Fruit fly (Drosophila melanogaster) whole organism, prepupa: ENCODE results near the gene Dpy-30L2.
A peak's percentile ranks its signal among the peaks of the same experiment; 100 is the strongest.

Source experiments
- Blimp-1 ChIP-seq: fragments of 200-800 bp; sonication (Bioruptor generic); optimal IDR thresholded peaks from 3 replicates; lab custom pipeline; 2017; ENCODE audit warnings: missing biosample characterization, missing genetic modification characterization, mild to moderate bottlenecking, moderate library complexity, missing genetic modification reagents
- CG11294 ChIP-seq: fragments of 200-800 bp; sonication (Bioruptor generic); IDR thresholded peaks from 2 replicates; pipeline ENCODE4 v1.3.6; 2022; ENCODE audit warnings: missing biosample characterization, missing genetic modification characterization
- CG11902 ChIP-seq: fragments of 200-800 bp; sonication (Bioruptor generic); optimal IDR thresholded peaks from 3 replicates; lab custom pipeline; 2016; ENCODE audit warnings: missing biosample characterization, missing genetic modification characterization
- CG15336 ChIP-seq: fragments of 200-800 bp; sonication (Bioruptor generic); IDR thresholded peaks from 2 replicates; pipeline ENCODE4 v1.3.6; 2022; ENCODE audit warnings: missing biosample characterization, missing genetic modification characterization
- CG1621 ChIP-seq: fragments of 200-800 bp; sonication (Bioruptor generic); optimal IDR thresholded peaks from 3 replicates; lab custom pipeline; 2018; ENCODE audit warnings: missing biosample characterization, mild to moderate bottlenecking, missing genetic modification characterization
- CG3032 ChIP-seq: fragments of 200-800 bp; optimal IDR thresholded peaks from 2 replicates; lab custom pipeline; 2019; ENCODE audit warnings: missing biosample characterization, mild to moderate bottlenecking, missing genetic modification characterization, moderate library complexity
- CG32006 ChIP-seq: fragments of 200-800 bp; sonication (Bioruptor generic); optimal IDR thresholded peaks from 3 replicates; lab custom pipeline; 2017; ENCODE audit warnings: missing biosample characterization, mild to moderate bottlenecking, missing genetic modification characterization
- CG34406 ChIP-seq: fragments of 200-800 bp; sonication (Bioruptor generic); optimal IDR thresholded peaks from 3 replicates; lab custom pipeline; 2016; ENCODE audit warnings: missing biosample characterization, missing genetic modification characterization
- CG3919 ChIP-seq: fragments of 200-800 bp; sonication (Bioruptor generic); optimal IDR thresholded peaks from 3 replicates; lab custom pipeline; 2016; ENCODE audit warnings: missing biosample characterization, missing genetic modification characterization
- CG4318 ChIP-seq: fragments of 200-800 bp; sonication (Bioruptor generic); optimal IDR thresholded peaks from 3 replicates; lab custom pipeline; 2017; ENCODE audit warnings: missing biosample characterization, mild to moderate bottlenecking, missing genetic modification characterization
- CG6808 ChIP-seq: fragments of 200-800 bp; sonication (Bioruptor generic); optimal IDR thresholded peaks from 3 replicates; lab custom pipeline; 2017; ENCODE audit warnings: missing biosample characterization, missing genetic modification characterization, mild to moderate bottlenecking, moderate library complexity, missing genetic modification reagents
- CG7368 ChIP-seq: fragments of 200-800 bp; sonication (Bioruptor generic); optimal IDR thresholded peaks from 3 replicates; lab custom pipeline; 2016; ENCODE audit warnings: missing biosample characterization, missing genetic modification characterization
- CG8119 ChIP-seq: fragments of 200-800 bp; sonication (Bioruptor generic); IDR thresholded peaks from 3 replicates; pipeline ENCODE4 v1.3.6; 2022; ENCODE audit warnings: missing biosample characterization, missing genetic modification characterization
- CG8319 ChIP-seq: fragments of 200-800 bp; sonication (Bioruptor generic); optimal IDR thresholded peaks from 3 replicates; lab custom pipeline; 2016; ENCODE audit warnings: missing biosample characterization, missing genetic modification characterization
- CG8632 ChIP-seq: fragments of 200-800 bp; sonication (Bioruptor generic); optimal IDR thresholded peaks from 3 replicates; lab custom pipeline; 2016; ENCODE audit warnings: missing biosample characterization, missing genetic modification characterization
- CG9139 ChIP-seq: fragments of 200-800 bp; sonication (Bioruptor generic); optimal IDR thresholded peaks from 3 replicates; lab custom pipeline; 2017; ENCODE audit warnings: missing biosample characterization, mild to moderate bottlenecking, missing genetic modification characterization
- Eip75B ChIP-seq: fragments of 200-800 bp; sonication (Bioruptor generic); optimal IDR thresholded peaks from 3 replicates; lab custom pipeline; 2016; ENCODE audit warnings: missing biosample characterization, missing genetic modification characterization
- Eip78C ChIP-seq: fragments of 200-800 bp; sonication (Bioruptor generic); peaks from one replicate; lab custom pipeline; 2016; ENCODE audit warnings: missing biosample characterization, missing genetic modification characterization
- Ets21C ChIP-seq: fragments of 200-800 bp; sonication (Bioruptor generic); optimal IDR thresholded peaks from 3 replicates; lab custom pipeline; 2016; ENCODE audit warnings: missing biosample characterization, missing genetic modification characterization
- Ets96B ChIP-seq: fragments of 200-800 bp; optimal IDR thresholded peaks from 2 replicates; lab custom pipeline; 2019; ENCODE audit warnings: missing biosample characterization, mild to moderate bottlenecking, missing genetic modification characterization, moderate library complexity
- Gug ChIP-seq: fragments of 200-800 bp; sonication (Bioruptor generic); IDR thresholded peaks from 2 replicates; pipeline ENCODE4 v1.3.6; 2022; ENCODE audit warnings: missing biosample characterization, missing genetic modification characterization
- Hr38 ChIP-seq: sonication (Bioruptor generic); optimal IDR thresholded peaks from 2 replicates; lab custom pipeline; 2016; ENCODE audit warnings: missing biosample characterization, missing genetic modification characterization
- Hr39 ChIP-seq: fragments of 200-800 bp; sonication (Bioruptor generic); optimal IDR thresholded peaks from 2 replicates; lab custom pipeline; 2016; ENCODE audit warnings: missing biosample characterization, missing genetic modification characterization
- Hr4 ChIP-seq: fragments of 200-800 bp; sonication (Bioruptor generic); optimal IDR thresholded peaks from 3 replicates; lab custom pipeline; 2016; ENCODE audit warnings: missing biosample characterization, missing genetic modification characterization
- Lpt ChIP-seq: fragments of 200-800 bp; sonication (Bioruptor generic); optimal IDR thresholded peaks from 3 replicates; lab custom pipeline; 2016; ENCODE audit warnings: missing biosample characterization, missing genetic modification characterization
- Met ChIP-seq: fragments of 200-800 bp; sonication (Bioruptor generic); optimal IDR thresholded peaks from 3 replicates; lab custom pipeline; 2016; ENCODE audit warnings: missing biosample characterization, missing genetic modification characterization
- OdsH ChIP-seq: fragments of 200-800 bp; sonication (Bioruptor generic); optimal IDR thresholded peaks from 3 replicates; lab custom pipeline; 2016; ENCODE audit warnings: missing biosample characterization, missing genetic modification characterization
- Smox ChIP-seq: fragments of 200-800 bp; sonication (Bioruptor generic); optimal IDR thresholded peaks from 3 replicates; lab custom pipeline; 2016; ENCODE audit warnings: missing biosample characterization, missing genetic modification characterization
- Sox102F ChIP-seq: fragments of 200-800 bp; sonication (Bioruptor generic); optimal IDR thresholded peaks from 2 replicates; lab custom pipeline; 2016; ENCODE audit warnings: missing biosample characterization, mild to moderate bottlenecking, missing genetic modification characterization
- Sox14 ChIP-seq: fragments of 200-800 bp; sonication (Bioruptor generic); optimal IDR thresholded peaks from 3 replicates; lab custom pipeline; 2016; ENCODE audit warnings: missing biosample characterization, missing genetic modification characterization
- acj6 ChIP-seq: fragments of 200-800 bp; sonication (Bioruptor generic); optimal IDR thresholded peaks from 3 replicates; lab custom pipeline; 2016; ENCODE audit warnings: missing biosample characterization, missing genetic modification characterization
- cyc ChIP-seq: fragments of 200-800 bp; sonication (Bioruptor generic); optimal IDR thresholded peaks from 3 replicates; lab custom pipeline; 2016; ENCODE audit warnings: missing biosample characterization, missing genetic modification characterization
- dac ChIP-seq: fragments of 200-800 bp; sonication (Bioruptor generic); optimal IDR thresholded peaks from 2 replicates; lab custom pipeline; 2017; ENCODE audit warnings: missing biosample characterization, mild to moderate bottlenecking, missing genetic modification characterization
- eg ChIP-seq: fragments of 200-800 bp; sonication (Bioruptor generic); IDR thresholded peaks from 3 replicates; pipeline ENCODE4 v1.3.6; 2022; ENCODE audit warnings: missing biosample characterization, missing genetic modification characterization
- esn ChIP-seq: fragments of 200-800 bp; sonication (Bioruptor generic); optimal IDR thresholded peaks from 2 replicates; lab custom pipeline; 2016; ENCODE audit warnings: missing biosample characterization, mild to moderate bottlenecking, missing genetic modification characterization, moderate library complexity
- fd59A ChIP-seq: fragments of 200-800 bp; sonication (Bioruptor generic); optimal IDR thresholded peaks from 2 replicates; lab custom pipeline; 2017; ENCODE audit warnings: missing biosample characterization, mild to moderate bottlenecking, missing genetic modification characterization, missing genetic modification reagents
- salr ChIP-seq, 2 experiments: fragments of 200-800 bp; sonication (Bioruptor generic); optimal IDR thresholded peaks; 3 replicates each; lab custom pipeline; 2016 to 2018; ENCODE audit warnings: missing biosample characterization in 2 of 2, missing genetic modification characterization in 2 of 2, mild to moderate bottlenecking in 1 of 2
- spab ChIP-seq: fragments of 200-800 bp; sonication (Bioruptor generic); optimal IDR thresholded peaks from 2 replicates; lab custom pipeline; 2017; ENCODE audit warnings: missing biosample characterization, mild to moderate bottlenecking, missing genetic modification characterization, missing genetic modification reagents
- svp ChIP-seq: fragments of 200-800 bp; sonication (Bioruptor generic); peaks from one replicate; lab custom pipeline; 2016; ENCODE audit warnings: missing biosample characterization, missing genetic modification characterization
- vri ChIP-seq: fragments of 200-800 bp; sonication (Bioruptor generic); optimal IDR thresholded peaks from 3 replicates; lab custom pipeline; 2016; ENCODE audit warnings: missing biosample characterization, mild to moderate bottlenecking, missing genetic modification characterization

Gene Dpy-30L2

dm6 chr3L:4081243-4081642 is 33.7 kb upstream of the Dpy-30L2 start:
- TF ChIP-seq CG6808 (GFP tag; lab: Kevin White, UChicago) (no peak), CG15336 (GFP tag; lab: Robert Waterston, UW) (no peak), CG7368 (GFP tag; lab: Kevin White, UChicago) (no peak), Blimp-1 (GFP tag; lab: Kevin White, UChicago) (no peak), CG4318 (GFP tag; lab: Kevin White, UChicago) (no peak), CG8119 (GFP tag; lab: Robert Waterston, UW) (no peak), Eip78C (GFP tag; lab: Kevin White, UChicago) (no peak), CG9139 (no peak), CG1621 (tag; lab: Kevin White, UChicago) (no peak), spab (GFP tag; lab: Kevin White, UChicago) (no peak), dac (GFP tag; lab: Kevin White, UChicago) (no peak), Eip75B (GFP tag; lab: Kevin White, UChicago) (no peak)

dm6 chr3L:4080278-4080677 is 32.7 kb upstream of the Dpy-30L2 start:
- no peak for TF ChIP-seq CG7368 (GFP tag; lab: Kevin White, UChicago)
- no peak for TF ChIP-seq CG34406 (GFP tag; lab: Kevin White, UChicago)

dm6 chr3L:4076907-4077306 is 29.4 kb upstream of the Dpy-30L2 start:
- TF ChIP-seq Hr4 (GFP tag; lab: Kevin White, UChicago) (no peak), CG8119 (GFP tag; lab: Robert Waterston, UW) (no peak), Hr38 (GFP tag; lab: Kevin White, UChicago) (no peak), Sox102F (GFP tag; lab: Kevin White, UChicago) (no peak), OdsH (GFP tag; lab: Kevin White, UChicago) (no peak), CG4318 (GFP tag; lab: Kevin White, UChicago) (no peak), cyc (GFP tag; lab: Kevin White, UChicago) (no peak), CG8632 (GFP tag; lab: Kevin White, UChicago) (no peak), CG6808 (GFP tag; lab: Kevin White, UChicago) (no peak), CG3032 (tag; lab: Kevin White, UChicago) (no peak), fd59A (GFP tag; lab: Kevin White, UChicago) (no peak), salr (GFP tag; optimal IDR thresholded peaks at IDR 0.05; lab: Kevin White, UChicago) (no peak), Met (GFP tag; lab: Kevin White, UChicago) (no peak), acj6 (no peak), CG11902 (GFP tag; lab: Kevin White, UChicago) (no peak), CG32006 (GFP tag; lab: Kevin White, UChicago) (no peak), Ets21C (GFP tag; lab: Kevin White, UChicago) (no peak), Hr39 (no peak), Eip75B (GFP tag; lab: Kevin White, UChicago) (no peak), CG3919 (GFP tag; lab: Kevin White, UChicago) (no peak)

dm6 chr3L:4073755-4074154 is 26.2 kb upstream of the Dpy-30L2 start, which contains the start of gene Faa:
TSS of gene Faa (minus strand) at chr3L:4073954.
- TF ChIP-seq Eip78C (GFP tag; lab: Kevin White, UChicago), result no peak
- no peak for TF ChIP-seq CG11902 (GFP tag; lab: Kevin White, UChicago)
- TF ChIP-seq eg, result peak; percentile 22; the same call in 1 of the 3 replicates
- no peak for TF ChIP-seq Eip75B (GFP tag; lab: Kevin White, UChicago)
- TF ChIP-seq esn (GFP tag; lab: Kevin White, UChicago), result no peak
- no peak for TF ChIP-seq Lpt (GFP tag; lab: Kevin White, UChicago)
- no peak for TF ChIP-seq cyc (GFP tag; lab: Kevin White, UChicago)
- TF ChIP-seq CG7368 (GFP tag; lab: Kevin White, UChicago), result no peak
- TF ChIP-seq Ets96B, result no peak
- no peak for TF ChIP-seq Gug (GFP tag; lab: Robert Waterston, UW)
- TF ChIP-seq CG8632 (GFP tag; lab: Kevin White, UChicago), result no peak
- TF ChIP-seq Smox (GFP tag; lab: Kevin White, UChicago), result no peak
- TF ChIP-seq CG11294 (GFP tag; lab: Robert Waterston, UW), result no peak
- TF ChIP-seq spab (GFP tag; lab: Kevin White, UChicago), result no peak
- no peak for TF ChIP-seq Blimp-1 (GFP tag; lab: Kevin White, UChicago)
- TF ChIP-seq vri, result no peak
- peak; percentile 42 for TF ChIP-seq svp
- TF ChIP-seq Hr38 (GFP tag; lab: Kevin White, UChicago), result no peak
- TF ChIP-seq CG15336 (GFP tag; lab: Robert Waterston, UW), result 0 out of 2 replicates have a peak, but pooled peaks have one; percentile 11
- TF ChIP-seq CG1621 (tag; lab: Kevin White, UChicago), result no peak
- no peak for TF ChIP-seq CG8319 (GFP tag; lab: Kevin White, UChicago)
- TF ChIP-seq OdsH (GFP tag; lab: Kevin White, UChicago), result no peak
- no peak for TF ChIP-seq Sox14 (GFP tag; lab: Kevin White, UChicago)
